Worm (Caenorhabditis elegans) whole organism, late embryonic: ENCODE measurements around the gene hlh-28.

Experiments used
- C08G9.2 ChIP-seq: sonication (generic microtip); optimal IDR thresholded peaks from 2 replicates; lab custom pipeline; 2016; ENCODE audit warnings: mild to moderate bottlenecking, missing genetic modification characterization, moderate library complexity, missing compliant biosample characterization
- C38D4.7 ChIP-seq: fragments of 200-800 bp; sonication (Bioruptor generic); optimal IDR thresholded peaks from 2 replicates; lab custom pipeline; 2018; ENCODE audit warnings: mild to moderate bottlenecking, missing genetic modification characterization, moderate library complexity, missing compliant biosample characterization
- F13H6.1 ChIP-seq: sonication (generic microtip); optimal IDR thresholded peaks from 2 replicates; lab custom pipeline; 2016; ENCODE audit warnings: missing genetic modification characterization, missing compliant biosample characterization
- K02D7.2 ChIP-seq: sonication (generic microtip); optimal IDR thresholded peaks from 2 replicates; lab custom pipeline; 2017; ENCODE audit warnings: mild to moderate bottlenecking, missing genetic modification characterization, missing compliant biosample characterization
- K09A11.1 ChIP-seq: sonication (generic microtip); optimal IDR thresholded peaks from 2 replicates; lab custom pipeline; 2017; ENCODE audit warnings: antibody characterized with exemption, mild to moderate bottlenecking, missing genetic modification characterization, missing compliant biosample characterization; ENCODE audit not compliant: insufficient read depth
- T23F11.4 ChIP-seq: fragments of 200-800 bp; sonication (Bioruptor generic); optimal IDR thresholded peaks from 2 replicates; lab custom pipeline; 2018; ENCODE audit warnings: mild to moderate bottlenecking, missing genetic modification characterization, missing compliant biosample characterization
- Y22D7AL.16 ChIP-seq: sonication (generic microtip); optimal IDR thresholded peaks from 2 replicates; lab custom pipeline; 2016; ENCODE audit warnings: missing genetic modification characterization, missing compliant biosample characterization
- ama-1 ChIP-seq: fragments of 150-350 bp; optimal IDR thresholded peaks from 2 replicates; lab custom pipeline; 2014
- ceh-18 ChIP-seq: sonication (generic microtip); optimal IDR thresholded peaks from 2 replicates; lab custom pipeline; 2016; ENCODE audit warnings: missing genetic modification characterization, missing compliant biosample characterization
- ceh-2 ChIP-seq: sonication (generic microtip); optimal IDR thresholded peaks from 2 replicates; lab custom pipeline; 2016; ENCODE audit warnings: missing genotype, missing genetic modification characterization, missing compliant biosample characterization
- ceh-22 ChIP-seq: sonication (generic microtip); optimal IDR thresholded peaks from 2 replicates; lab custom pipeline; 2017; ENCODE audit warnings: missing biosample characterization, missing genetic modification characterization
- ceh-24 ChIP-seq: sonication (generic microtip); optimal IDR thresholded peaks from 2 replicates; lab custom pipeline; 2016; ENCODE audit warnings: mild to moderate bottlenecking, missing genetic modification characterization, missing compliant biosample characterization
- ceh-30 ChIP-seq: fragments of 150-350 bp; optimal IDR thresholded peaks from 2 replicates; lab custom pipeline; 2014; ENCODE audit warnings: missing biosample characterization, missing genetic modification characterization
- ceh-31 ChIP-seq: sonication (generic microtip); optimal IDR thresholded peaks from 2 replicates; lab custom pipeline; 2016; ENCODE audit warnings: missing genetic modification characterization, missing compliant biosample characterization
- ceh-34 ChIP-seq: sonication (generic microtip); optimal IDR thresholded peaks from 2 replicates; lab custom pipeline; 2016; ENCODE audit warnings: mild to moderate bottlenecking, missing genetic modification characterization, missing compliant biosample characterization
- ceh-45 ChIP-seq: fragments of 200-800 bp; sonication (Bioruptor generic); IDR thresholded peaks from 2 replicates; pipeline ENCODE4 v1.3.6; 2022; ENCODE audit warnings: missing genetic modification reagents, missing genetic modification characterization, missing compliant biosample characterization
- ceh-48 ChIP-seq: sonication (generic microtip); optimal IDR thresholded peaks from 2 replicates; lab custom pipeline; 2016; ENCODE audit warnings: missing genetic modification characterization, inconsistent platforms, missing compliant biosample characterization
- ceh-6 ChIP-seq: fragments of 200-800 bp; sonication (Bioruptor generic); optimal IDR thresholded peaks from 2 replicates; lab custom pipeline; 2018; ENCODE audit warnings: mild to moderate bottlenecking, missing genetic modification characterization, missing compliant biosample characterization
- dmd-4 ChIP-seq: sonication (generic microtip); optimal IDR thresholded peaks from 2 replicates; lab custom pipeline; 2016; ENCODE audit warnings: borderline replicate concordance, missing genetic modification characterization, missing compliant biosample characterization
- elt-2 ChIP-seq: sonication (generic microtip); optimal IDR thresholded peaks from 2 replicates; lab custom pipeline; 2016; ENCODE audit warnings: missing genetic modification reagents, missing genetic modification characterization, missing compliant biosample characterization
- ets-4 ChIP-seq: sonication (generic microtip); optimal IDR thresholded peaks from 2 replicates; lab custom pipeline; 2016; ENCODE audit warnings: missing genetic modification characterization, missing compliant biosample characterization
- fkh-10 ChIP-seq: fragments of 150-350 bp; optimal IDR thresholded peaks from 2 replicates; lab custom pipeline; 2014; ENCODE audit warnings: missing biosample characterization, missing genetic modification reagents, missing genetic modification characterization
- fkh-6 ChIP-seq: sonication (generic microtip); optimal IDR thresholded peaks from 2 replicates; lab custom pipeline; 2016; ENCODE audit warnings: missing genetic modification characterization, missing compliant biosample characterization
- gmeb-2 ChIP-seq: sonication (generic microtip); optimal IDR thresholded peaks from 2 replicates; lab custom pipeline; 2016; ENCODE audit warnings: missing genetic modification characterization, inconsistent platforms, missing compliant biosample characterization
- hlh-13 ChIP-seq: fragments of 200-800 bp; sonication (Bioruptor generic); optimal IDR thresholded peaks from 2 replicates; lab custom pipeline; 2018; ENCODE audit warnings: mild to moderate bottlenecking, missing genetic modification characterization, missing compliant biosample characterization
- hlh-15 ChIP-seq: sonication (generic microtip); optimal IDR thresholded peaks from 2 replicates; lab custom pipeline; 2016; ENCODE audit warnings: missing genetic modification characterization, missing compliant biosample characterization
- hlh-8 ChIP-seq: sonication (generic microtip); optimal IDR thresholded peaks from 2 replicates; lab custom pipeline; 2016; ENCODE audit warnings: missing genotype, missing genetic modification characterization, missing compliant biosample characterization
- nfya-1 ChIP-seq: sonication (generic microtip); optimal IDR thresholded peaks from 2 replicates; lab custom pipeline; 2017; ENCODE audit warnings: missing genetic modification characterization, mild to moderate bottlenecking, missing compliant biosample characterization, antibody characterized with exemption, moderate library complexity
- nhr-11 ChIP-seq: fragments of 150-350 bp; optimal IDR thresholded peaks from 2 replicates; lab custom pipeline; 2014; ENCODE audit warnings: missing biosample characterization, missing genetic modification characterization
- npax-4 ChIP-seq: sonication (generic microtip); optimal IDR thresholded peaks from 2 replicates; lab custom pipeline; 2016; ENCODE audit warnings: missing genetic modification characterization, missing compliant biosample characterization
- odd-2 ChIP-seq: sonication (generic microtip); optimal IDR thresholded peaks from 2 replicates; lab custom pipeline; 2017; ENCODE audit warnings: antibody characterized with exemption, mild to moderate bottlenecking, missing genetic modification characterization, missing compliant biosample characterization
- pag-3 ChIP-seq: sonication (generic microtip); optimal IDR thresholded peaks from 2 replicates; lab custom pipeline; 2016; ENCODE audit warnings: missing compliant biosample characterization, missing genetic modification characterization, borderline replicate concordance
- pax-1 ChIP-seq: fragments of 150-350 bp; optimal IDR thresholded peaks from 2 replicates; lab custom pipeline; 2014; ENCODE audit warnings: missing biosample characterization, missing genetic modification characterization
- pqm-1 ChIP-seq: sonication (generic microtip); optimal IDR thresholded peaks from 2 replicates; lab custom pipeline; 2016; ENCODE audit warnings: missing genetic modification characterization, missing compliant biosample characterization
- rnt-1 ChIP-seq: sonication (generic microtip); optimal IDR thresholded peaks from 2 replicates; lab custom pipeline; 2016; ENCODE audit warnings: missing genetic modification characterization, missing compliant biosample characterization
- sdc-2 ChIP-seq: sonication (generic microtip); optimal IDR thresholded peaks from 2 replicates; lab custom pipeline; 2016; ENCODE audit warnings: missing genotype, missing genetic modification characterization, missing compliant biosample characterization
- syd-9 ChIP-seq: sonication (generic microtip); optimal IDR thresholded peaks from 2 replicates; lab custom pipeline; 2016; ENCODE audit warnings: mild to moderate bottlenecking, missing genetic modification characterization, moderate library complexity, missing compliant biosample characterization
- tbx-2 ChIP-seq: sonication (generic microtip); optimal IDR thresholded peaks from 2 replicates; lab custom pipeline; 2016; ENCODE audit warnings: missing genetic modification characterization, missing compliant biosample characterization
- tbx-7 ChIP-seq: sonication (generic microtip); optimal IDR thresholded peaks from 2 replicates; lab custom pipeline; 2016; ENCODE audit warnings: missing genotype, missing genetic modification characterization, missing compliant biosample characterization
- unc-3 ChIP-seq, 2 experiments: fragments of 200-800 bp in 1 of 2; sonication (Bioruptor generic) in 1 of 2; sonication (generic microtip) in 1 of 2; conservative IDR thresholded peaks in 1 of 2; optimal IDR thresholded peaks in 1 of 2; 2 replicates each; pipeline versions ENCODE4 v1.3.6 to Lab custom; 2016 to 2022; ENCODE audit warnings: missing compliant biosample characterization in 2 of 2, missing genetic modification characterization in 2 of 2, missing genetic modification reagents in 1 of 2
- ztf-16 ChIP-seq: sonication (generic microtip); optimal IDR thresholded peaks from 2 replicates; lab custom pipeline; 2017; ENCODE audit warnings: missing genetic modification characterization, missing compliant biosample characterization

The hlh-28 gene

DNA sequence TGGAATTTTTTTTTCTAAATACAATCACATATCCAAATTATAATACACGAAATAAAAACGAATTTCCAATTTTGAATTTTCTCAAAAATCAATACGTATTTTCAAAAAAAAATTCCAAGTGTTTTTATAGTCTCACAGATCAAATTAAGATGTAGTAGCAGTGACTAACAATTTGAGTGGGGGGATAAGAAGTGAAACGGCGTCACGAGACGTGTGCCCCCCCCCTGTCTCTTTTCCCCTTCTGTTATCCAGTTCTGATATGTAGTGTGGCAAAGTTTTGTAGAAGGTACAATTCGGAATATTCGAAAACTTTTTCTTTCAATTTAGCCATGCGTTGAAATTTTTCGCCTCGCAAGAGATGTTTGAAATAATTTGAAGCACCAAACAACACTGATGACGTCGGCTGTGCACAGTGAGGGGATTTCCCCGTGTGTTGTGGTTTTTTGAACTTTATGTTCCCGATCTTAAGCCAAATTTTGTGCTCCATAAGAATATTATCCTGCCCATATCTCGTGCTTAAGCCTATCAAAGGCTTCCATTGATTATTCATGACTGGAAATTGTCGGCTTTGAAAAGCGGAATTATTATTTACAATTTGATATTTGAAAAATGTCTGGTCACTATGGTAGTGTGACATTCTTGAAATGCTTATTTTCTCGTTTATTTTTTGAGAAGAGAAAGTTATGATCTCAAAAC is 35.5 kb upstream of the hlh-28 start:
- TF ChIP-seq tbx-2 (tag; lab: Kevin White, UChicago) (no peak), pag-3 (tag; lab: Kevin White, UChicago) (no peak), tbx-7 (no peak), gmeb-2 (no peak), K09A11.1 (no peak), pax-1 (no peak), F13H6.1 (tag; lab: Kevin White, UChicago) (no peak), hlh-13 (no peak), ceh-48 (tag; lab: Kevin White, UChicago) (no peak), sdc-2 (tag; lab: Kevin White, UChicago) (no peak), K02D7.2 (no peak), ztf-16 (no peak), Y22D7AL.16 (tag; lab: Kevin White, UChicago) (no peak)
- TF ChIP-seq, all 69 proteins: peak for 0

DNA sequence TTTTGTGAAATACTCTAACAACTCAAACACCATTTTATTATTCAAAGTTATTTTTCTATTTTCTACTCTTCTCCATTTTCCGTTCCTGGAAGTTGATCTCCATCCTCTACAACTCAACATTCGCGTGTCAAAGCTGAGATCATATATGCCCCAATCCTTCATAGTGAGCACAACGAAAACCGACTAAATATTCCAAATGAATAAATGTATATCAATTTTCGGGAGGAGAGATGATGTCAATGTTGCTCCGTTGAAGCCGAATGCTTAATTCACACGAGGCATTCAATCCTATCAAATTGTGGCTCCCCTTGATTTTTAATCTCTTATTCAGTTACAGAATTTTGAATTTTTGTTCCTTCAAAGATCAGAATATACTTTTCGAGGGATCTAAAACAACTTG is 34.4 kb upstream of the hlh-28 start:
- TF ChIP-seq ama-1 (no peak), ceh-2 (tag; lab: Kevin White, UChicago) (no peak), C38D4.7 (GFP tag; lab: Kevin White, UChicago) (no peak), syd-9 (tag; lab: Kevin White, UChicago) (no peak), ceh-6 (no peak), ceh-45 (GFP tag; lab: Robert Waterston, UW) (no peak), npax-4 (tag; lab: Kevin White, UChicago) (no peak), T23F11.4 (GFP tag; lab: Kevin White, UChicago) (no peak), fkh-6 (no peak), C08G9.2 (tag; lab: Kevin White, UChicago) (no peak), pag-3 (tag; lab: Kevin White, UChicago) (no peak), ceh-24 (no peak), nhr-11 (no peak), ceh-30 (no peak), fkh-10 (GFP tag; lab: Kevin White, UChicago) (no peak), elt-2 (no peak), ztf-16 (no peak), ceh-34 (tag; lab: Kevin White, UChicago) (no peak), hlh-8 (tag; lab: Kevin White, UChicago) (no peak)

DNA sequence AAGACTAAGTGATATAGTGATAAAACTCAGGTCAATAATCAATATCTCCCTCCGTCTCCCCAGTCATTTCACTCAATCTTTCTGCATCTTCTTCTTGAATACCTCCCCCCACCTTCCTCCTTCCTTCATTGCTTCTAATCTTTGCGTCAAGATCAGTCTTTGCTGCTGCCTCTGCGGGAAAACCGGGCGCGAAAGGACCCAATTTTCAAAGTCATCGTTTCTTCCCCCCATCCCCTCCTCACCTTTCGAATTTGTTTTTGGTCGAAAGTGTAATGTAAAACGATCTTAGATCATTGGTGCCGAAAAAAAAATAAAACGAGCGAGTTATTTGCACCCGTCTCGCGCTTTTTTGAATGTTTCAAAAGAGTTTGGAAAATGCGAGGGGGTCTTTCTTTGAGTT is 33.9 kb upstream of the hlh-28 start:
- peak; percentile 20 for TF ChIP-seq ceh-18
- peak; percentile 6 for TF ChIP-seq nfya-1 (tag; lab: Kevin White, UChicago)
- TF ChIP-seq K02D7.2: no peak

DNA sequence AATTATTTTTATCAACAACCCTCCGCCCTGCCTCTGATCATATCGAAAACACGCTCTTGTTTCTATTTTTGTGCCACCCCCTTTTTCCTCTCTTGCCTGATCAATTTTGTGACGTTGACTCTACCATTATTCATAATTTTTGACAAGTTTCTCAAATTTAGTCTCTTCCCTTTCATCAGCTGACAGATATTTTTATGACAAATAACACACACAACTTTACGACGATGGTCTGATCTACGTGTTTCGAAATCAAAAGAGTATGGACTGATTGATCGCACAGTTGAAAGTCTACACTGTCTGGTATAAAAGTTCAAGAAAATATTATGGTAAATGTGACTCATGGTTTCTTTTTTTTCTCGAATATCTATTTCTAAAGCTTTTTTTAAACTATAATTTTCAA is 33.0 kb upstream of the hlh-28 start:
- TF ChIP-seq ceh-34 (tag; lab: Kevin White, UChicago) (no peak), ceh-22 (tag; lab: Kevin White, UChicago) (no peak), ceh-31 (tag; lab: Kevin White, UChicago) (no peak), odd-2 (tag; lab: Kevin White, UChicago) (no peak), ets-4 (tag; lab: Kevin White, UChicago) (no peak), fkh-6 (no peak), elt-2 (no peak), dmd-4 (tag; lab: Kevin White, UChicago) (no peak), rnt-1 (tag; lab: Kevin White, UChicago) (no peak), Y22D7AL.16 (tag; lab: Kevin White, UChicago) (no peak), unc-3 (GFP tag; conservative IDR thresholded peaks at IDR 0.05; lab: Robert Waterston, UW) (no peak), unc-3 (tag; optimal IDR thresholded peaks at IDR 0.05; lab: Kevin White, UChicago) (no peak), pag-3 (tag; lab: Kevin White, UChicago) (no peak), ama-1 (no peak), npax-4 (tag; lab: Kevin White, UChicago) (no peak), hlh-15 (tag; lab: Kevin White, UChicago) (no peak), pqm-1 (tag; lab: Kevin White, UChicago) (no peak), fkh-10 (GFP tag; lab: Kevin White, UChicago) (no peak)
- TF ChIP-seq, all 69 proteins: peak for 0
